Worm (Caenorhabditis elegans) whole organism, late embryonic: ENCODE results near the gene C07A9.10.
"Not testable (repeated sequence)": the region's sequence is repeated elsewhere in the genome, so short reads cannot be mapped to it uniquely, and the experiment has no call there.

Experiments
- K09A11.1 ChIP-seq: sonication (generic microtip); optimal IDR thresholded peaks from 2 replicates; lab custom pipeline; 2017; ENCODE audit warnings: antibody characterized with exemption, mild to moderate bottlenecking, missing genetic modification characterization, missing compliant biosample characterization; ENCODE audit not compliant: insufficient read depth
- Y22D7AL.16 ChIP-seq: sonication (generic microtip); optimal IDR thresholded peaks from 2 replicates; lab custom pipeline; 2016; ENCODE audit warnings: missing genetic modification characterization, missing compliant biosample characterization
- ceh-22 ChIP-seq: sonication (generic microtip); optimal IDR thresholded peaks from 2 replicates; lab custom pipeline; 2017; ENCODE audit warnings: missing biosample characterization, missing genetic modification characterization
- ceh-24 ChIP-seq: sonication (generic microtip); optimal IDR thresholded peaks from 2 replicates; lab custom pipeline; 2016; ENCODE audit warnings: mild to moderate bottlenecking, missing genetic modification characterization, missing compliant biosample characterization
- ceh-30 ChIP-seq: fragments of 150-350 bp; optimal IDR thresholded peaks from 2 replicates; lab custom pipeline; 2014; ENCODE audit warnings: missing biosample characterization, missing genetic modification characterization
- ceh-45 ChIP-seq: fragments of 200-800 bp; sonication (Bioruptor generic); IDR thresholded peaks from 2 replicates; pipeline ENCODE4 v1.3.6; 2022; ENCODE audit warnings: missing genetic modification reagents, missing genetic modification characterization, missing compliant biosample characterization
- ceh-48 ChIP-seq: sonication (generic microtip); optimal IDR thresholded peaks from 2 replicates; lab custom pipeline; 2016; ENCODE audit warnings: missing genetic modification characterization, inconsistent platforms, missing compliant biosample characterization
- ceh-6 ChIP-seq: fragments of 200-800 bp; sonication (Bioruptor generic); optimal IDR thresholded peaks from 2 replicates; lab custom pipeline; 2018; ENCODE audit warnings: mild to moderate bottlenecking, missing genetic modification characterization, missing compliant biosample characterization
- ceh-9 ChIP-seq: sonication (generic microtip); optimal IDR thresholded peaks from 2 replicates; lab custom pipeline; 2016; ENCODE audit warnings: mild to moderate bottlenecking, missing genetic modification characterization, inconsistent platforms, missing compliant biosample characterization
- dmd-4 ChIP-seq: sonication (generic microtip); optimal IDR thresholded peaks from 2 replicates; lab custom pipeline; 2016; ENCODE audit warnings: borderline replicate concordance, missing genetic modification characterization, missing compliant biosample characterization
- dve-1 ChIP-seq: sonication (generic microtip); optimal IDR thresholded peaks from 2 replicates; lab custom pipeline; 2017; ENCODE audit warnings: antibody characterized with exemption, mild to moderate bottlenecking, missing genetic modification characterization, missing compliant biosample characterization
- elt-2 ChIP-seq: sonication (generic microtip); optimal IDR thresholded peaks from 2 replicates; lab custom pipeline; 2016; ENCODE audit warnings: missing genetic modification reagents, missing genetic modification characterization, missing compliant biosample characterization
- fax-1 ChIP-seq: sonication (generic microtip); optimal IDR thresholded peaks from 2 replicates; lab custom pipeline; 2016; ENCODE audit warnings: missing genotype, missing genetic modification characterization, missing compliant biosample characterization
- fkh-10 ChIP-seq: fragments of 150-350 bp; optimal IDR thresholded peaks from 2 replicates; lab custom pipeline; 2014; ENCODE audit warnings: missing biosample characterization, missing genetic modification reagents, missing genetic modification characterization
- fkh-6 ChIP-seq: sonication (generic microtip); optimal IDR thresholded peaks from 2 replicates; lab custom pipeline; 2016; ENCODE audit warnings: missing genetic modification characterization, missing compliant biosample characterization
- hlh-30 ChIP-seq: sonication (generic microtip); optimal IDR thresholded peaks from 2 replicates; lab custom pipeline; 2017; ENCODE audit warnings: antibody characterized with exemption, missing genetic modification characterization, missing compliant biosample characterization; ENCODE audit not compliant: insufficient read depth
- hlh-6 ChIP-seq: sonication (generic microtip); optimal IDR thresholded peaks from 2 replicates; lab custom pipeline; 2016; ENCODE audit warnings: missing genotype, missing genetic modification characterization, missing compliant biosample characterization
- mec-3 ChIP-seq: sonication (generic microtip); optimal IDR thresholded peaks from 2 replicates; lab custom pipeline; 2016; ENCODE audit warnings: borderline replicate concordance, missing genetic modification characterization, missing compliant biosample characterization
- nfya-1 ChIP-seq: sonication (generic microtip); optimal IDR thresholded peaks from 2 replicates; lab custom pipeline; 2017; ENCODE audit warnings: missing genetic modification characterization, mild to moderate bottlenecking, missing compliant biosample characterization, antibody characterized with exemption, moderate library complexity
- nhr-11 ChIP-seq: fragments of 150-350 bp; optimal IDR thresholded peaks from 2 replicates; lab custom pipeline; 2014; ENCODE audit warnings: missing biosample characterization, missing genetic modification characterization
- odd-2 ChIP-seq: sonication (generic microtip); optimal IDR thresholded peaks from 2 replicates; lab custom pipeline; 2017; ENCODE audit warnings: antibody characterized with exemption, mild to moderate bottlenecking, missing genetic modification characterization, missing compliant biosample characterization
- pqm-1 ChIP-seq: sonication (generic microtip); optimal IDR thresholded peaks from 2 replicates; lab custom pipeline; 2016; ENCODE audit warnings: missing genetic modification characterization, missing compliant biosample characterization
- pros-1 ChIP-seq: fragments of 150-350 bp; optimal IDR thresholded peaks from 2 replicates; lab custom pipeline; 2014; ENCODE audit warnings: missing biosample characterization, missing genetic modification reagents, missing genetic modification characterization
- ref-2 ChIP-seq: sonication (generic microtip); optimal IDR thresholded peaks from 2 replicates; lab custom pipeline; 2016; ENCODE audit warnings: missing genetic modification characterization, missing compliant biosample characterization
- rnt-1 ChIP-seq: sonication (generic microtip); optimal IDR thresholded peaks from 2 replicates; lab custom pipeline; 2016; ENCODE audit warnings: missing genetic modification characterization, missing compliant biosample characterization
- sox-4 ChIP-seq: sonication (generic microtip); optimal IDR thresholded peaks from 2 replicates; lab custom pipeline; 2017; ENCODE audit warnings: mild to moderate bottlenecking, missing genetic modification characterization, inconsistent platforms, missing compliant biosample characterization
- syd-9 ChIP-seq: sonication (generic microtip); optimal IDR thresholded peaks from 2 replicates; lab custom pipeline; 2016; ENCODE audit warnings: mild to moderate bottlenecking, missing genetic modification characterization, moderate library complexity, missing compliant biosample characterization
- ttx-3 ChIP-seq: sonication (generic microtip); optimal IDR thresholded peaks from 2 replicates; lab custom pipeline; 2016; ENCODE audit warnings: missing genetic modification reagents, missing genetic modification characterization, missing compliant biosample characterization
- unc-3 ChIP-seq, 2 experiments: fragments of 200-800 bp in 1 of 2; sonication (Bioruptor generic) in 1 of 2; sonication (generic microtip) in 1 of 2; conservative IDR thresholded peaks in 1 of 2; optimal IDR thresholded peaks in 1 of 2; 2 replicates each; pipeline versions ENCODE4 v1.3.6 to Lab custom; 2016 to 2022; ENCODE audit warnings: missing compliant biosample characterization in 2 of 2, missing genetic modification characterization in 2 of 2, missing genetic modification reagents in 1 of 2
- unc-55 ChIP-seq: sonication (generic microtip); optimal IDR thresholded peaks from 2 replicates; lab custom pipeline; 2017; ENCODE audit warnings: missing biosample characterization, missing genetic modification reagents, missing genetic modification characterization
- unc-86 ChIP-seq: sonication (generic microtip); optimal IDR thresholded peaks from 2 replicates; lab custom pipeline; 2016; ENCODE audit warnings: missing genetic modification characterization, missing compliant biosample characterization
- ztf-16 ChIP-seq: sonication (generic microtip); optimal IDR thresholded peaks from 2 replicates; lab custom pipeline; 2017; ENCODE audit warnings: missing genetic modification characterization, missing compliant biosample characterization

Gene C07A9.10

ce11 chrIII:9689377-9689776, 3.5 kb upstream of the C07A9.10 start:
- TF ChIP-seq ttx-3 (tag; lab: Kevin White, UChicago) (no peak), ceh-45 (GFP tag; lab: Robert Waterston, UW) (no peak), dmd-4 (tag; lab: Kevin White, UChicago) (no peak), ceh-22 (no peak), mec-3 (no peak), elt-2 (no peak), ceh-24 (tag; lab: Kevin White, UChicago) (no peak), unc-55 (GFP tag; lab: Kevin White, UChicago) (no peak), Y22D7AL.16 (tag; lab: Kevin White, UChicago) (no peak), pros-1 (tag; lab: Kevin White, UChicago) (no peak), sox-4 (tag; lab: Kevin White, UChicago) (no peak), odd-2 (tag; lab: Kevin White, UChicago) (no peak)
- TF ChIP-seq, all 69 proteins: peak for 0

- TF ChIP-seq dve-1 (tag; lab: Kevin White, UChicago); K09A11.1; unc-3 (GFP tag; conservative IDR thresholded peaks at IDR 0.05; lab: Robert Waterston, UW); unc-3 (tag; optimal IDR thresholded peaks at IDR 0.05; lab: Kevin White, UChicago): not testable (repeated sequence)
- TF ChIP-seq, all 69 proteins: peak for 0; not testable (repeated sequence) for 69
Measured at ce11 chrIII:9682729-9683128, 3.1 kb downstream of the C07A9.10 start, which contains the start of gene C07A9.5. Gene C07A9.5, minus strand, starts transcription at chrIII:9682829.

DNA sequence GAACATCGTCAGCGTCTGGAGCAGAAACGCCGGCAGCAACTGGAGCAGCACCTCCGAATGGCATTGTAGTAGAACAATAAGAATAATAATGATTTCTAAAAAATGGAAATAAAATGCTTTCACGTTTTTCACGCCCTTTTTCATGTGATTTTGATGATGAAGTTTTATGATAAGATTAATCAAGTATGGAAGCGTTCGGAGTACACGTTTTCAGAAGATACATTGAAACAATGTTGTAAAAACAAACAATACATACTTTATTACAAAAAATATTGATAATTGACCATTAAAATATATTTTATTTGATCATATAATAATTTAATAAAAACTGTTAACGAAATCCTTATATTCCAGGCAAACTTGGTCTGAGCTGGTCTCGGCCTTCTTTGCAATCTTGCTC, 4.7 kb downstream of the C07A9.10 start, which contains the start of gene C07A9.13:
TSS of gene C07A9.13 (minus strand) at position 101 of the 400 bp plus-strand sequence.
- TF ChIP-seq ceh-6 (GFP tag; lab: Kevin White, UChicago); hlh-30 (tag; lab: Kevin White, UChicago); ceh-30: not testable (repeated sequence)

DNA sequence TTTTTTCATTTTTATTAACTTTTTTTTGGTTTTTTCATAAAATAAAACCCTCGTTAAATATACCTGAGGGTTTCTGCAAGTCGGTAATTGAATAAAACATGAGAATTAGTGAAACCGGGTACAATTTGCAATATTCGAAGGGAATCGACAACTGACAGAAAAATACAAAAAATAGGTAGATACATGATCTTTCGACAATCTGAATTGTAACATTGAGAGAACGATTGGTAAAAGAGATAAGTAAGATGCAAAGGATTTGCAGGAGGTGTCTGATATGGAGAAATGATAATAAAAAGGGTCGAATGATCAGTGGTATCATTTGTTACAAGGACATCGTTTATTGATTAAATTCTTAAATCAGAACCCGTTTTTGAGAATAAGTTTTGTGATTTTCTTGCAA, 7.0 kb downstream of the C07A9.10 start, which contains the start of gene ugt-60:
TSS of gene ugt-60 (minus strand) at position 233 of the 400 bp plus-strand sequence.
- no peak for TF ChIP-seq rnt-1 (tag; lab: Kevin White, UChicago)
- no peak for TF ChIP-seq ref-2 (tag; lab: Kevin White, UChicago)
- peak; percentile 5 for TF ChIP-seq nhr-11 (tag; lab: Kevin White, UChicago)
- TF ChIP-seq ztf-16 (tag; lab: Kevin White, UChicago) = no peak
- TF ChIP-seq syd-9 (tag; lab: Kevin White, UChicago) = no peak

DNA sequence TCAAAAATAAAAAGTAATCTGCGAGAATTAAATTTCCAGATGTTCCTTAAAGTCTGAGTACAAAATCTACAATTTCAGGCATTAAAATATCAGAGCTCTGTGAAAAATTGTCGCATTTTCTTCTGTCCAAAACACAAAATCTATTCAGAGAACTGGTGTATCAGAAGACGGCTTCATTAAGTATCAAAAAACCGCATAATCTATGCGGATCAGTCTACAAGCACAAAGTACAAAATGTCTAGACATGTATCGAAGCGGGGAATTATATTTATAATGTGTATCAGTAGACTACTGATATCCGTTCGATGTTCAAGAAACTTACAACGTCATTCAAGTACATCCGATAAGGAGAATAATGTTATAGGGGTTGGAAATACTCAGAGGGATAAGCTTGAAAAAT, 16.3 kb downstream of the C07A9.10 start:
- TF ChIP-seq K09A11.1 (no peak), hlh-6 (tag; lab: Kevin White, UChicago) (no peak), mec-3 (no peak), fax-1 (tag; lab: Kevin White, UChicago) (no peak), ceh-45 (GFP tag; lab: Robert Waterston, UW) (no peak), nfya-1 (tag; lab: Kevin White, UChicago) (no peak), fkh-6 (tag; lab: Kevin White, UChicago) (no peak), ceh-48 (tag; lab: Kevin White, UChicago) (no peak), pqm-1 (tag; lab: Kevin White, UChicago) (no peak), ceh-22 (no peak), fkh-10 (GFP tag; lab: Kevin White, UChicago) (no peak), unc-86 (tag; lab: Kevin White, UChicago) (no peak), ceh-9 (tag; lab: Kevin White, UChicago) (no peak)
- TF ChIP-seq, all 69 proteins: peak for 0
